Fruit fly (Drosophila melanogaster) whole organism, embryonic: ENCODE data around the gene fend.

ENCODE experiments used
- Adf1 ChIP-seq: fragments of 200-800 bp; sonication (Bioruptor generic); IDR thresholded peaks from 2 replicates; pipeline ENCODE4 v1.3.6; 2022; ENCODE audit warnings: missing biosample characterization, missing genetic modification characterization
- Atf-2 ChIP-seq: fragments of 200-800 bp; sonication (Bioruptor generic); optimal IDR thresholded peaks from 2 replicates; lab custom pipeline; 2016; ENCODE audit warnings: missing biosample characterization, missing genetic modification characterization
- CG10431 ChIP-seq: fragments of 200-800 bp; sonication (Bioruptor generic); optimal IDR thresholded peaks from 3 replicates; lab custom pipeline; 2018; ENCODE audit warnings: missing biosample characterization, mild to moderate bottlenecking, missing genetic modification characterization
- CG11723 ChIP-seq: fragments of 200-800 bp; sonication (Bioruptor generic); optimal IDR thresholded peaks from 2 replicates; lab custom pipeline; 2017; ENCODE audit warnings: missing biosample characterization, mild to moderate bottlenecking, missing genetic modification characterization
- CG12104 ChIP-seq: fragments of 200-800 bp; sonication (Bioruptor generic); optimal IDR thresholded peaks from 3 replicates; lab custom pipeline; 2016; ENCODE audit warnings: missing biosample characterization, missing genetic modification characterization
- CG12942 ChIP-seq: fragments of 200-800 bp; sonication (Bioruptor generic); optimal IDR thresholded peaks from 3 replicates; lab custom pipeline; 2016; ENCODE audit warnings: missing biosample characterization, missing genetic modification characterization
- CG15011 ChIP-seq: fragments of 200-800 bp; sonication (Bioruptor generic); optimal IDR thresholded peaks from 3 replicates; lab custom pipeline; 2018; ENCODE audit warnings: missing biosample characterization, mild to moderate bottlenecking, missing genetic modification characterization
- CG1602 ChIP-seq: fragments of 200-800 bp; sonication (Bioruptor generic); optimal IDR thresholded peaks from 3 replicates; lab custom pipeline; 2016; ENCODE audit warnings: missing biosample characterization, missing genetic modification characterization
- CG17186 ChIP-seq: fragments of 200-800 bp; sonication (Bioruptor generic); optimal IDR thresholded peaks from 3 replicates; lab custom pipeline; 2017; ENCODE audit warnings: missing biosample characterization, missing genetic modification reagents, missing genetic modification characterization
- CG18011 ChIP-seq: fragments of 200-800 bp; sonication (Bioruptor generic); optimal IDR thresholded peaks from 2 replicates; lab custom pipeline; 2017; ENCODE audit warnings: missing biosample characterization, missing genetic modification characterization, mild to moderate bottlenecking, moderate library complexity, missing genotype
- CG18262 ChIP-seq: fragments of 200-800 bp; optimal IDR thresholded peaks from 3 replicates; lab custom pipeline; 2019; ENCODE audit warnings: missing biosample characterization, mild to moderate bottlenecking, missing genetic modification characterization, moderate library complexity
- CG32767 ChIP-seq: fragments of 200-800 bp; sonication (Bioruptor generic); IDR thresholded peaks from 2 replicates; pipeline ENCODE4 v1.3.6; 2022; ENCODE audit warnings: missing biosample characterization, missing genetic modification characterization
- CG34422 ChIP-seq: fragments of 200-800 bp; sonication (Bioruptor generic); IDR thresholded peaks from 3 replicates; pipeline ENCODE4 v1.3.6; 2022; ENCODE audit warnings: missing biosample characterization, missing genetic modification characterization
- CG9797 ChIP-seq: fragments of 200-800 bp; sonication (Bioruptor generic); optimal IDR thresholded peaks from 3 replicates; lab custom pipeline; 2018; ENCODE audit warnings: missing biosample characterization, mild to moderate bottlenecking, missing genetic modification characterization
- Chrac-16 ChIP-seq: fragments of 200-800 bp; sonication (Bioruptor generic); optimal IDR thresholded peaks from 3 replicates; lab custom pipeline; 2016; ENCODE audit warnings: missing biosample characterization, missing genetic modification characterization
- D19A ChIP-seq: fragments of 200-800 bp; optimal IDR thresholded peaks from 3 replicates; lab custom pipeline; 2019; ENCODE audit warnings: missing biosample characterization, mild to moderate bottlenecking, missing genetic modification characterization, moderate library complexity
- Fer3 ChIP-seq: fragments of 200-800 bp; sonication (Bioruptor generic); optimal IDR thresholded peaks from 2 replicates; lab custom pipeline; 2018; ENCODE audit warnings: missing biosample characterization, mild to moderate bottlenecking, missing genetic modification characterization, moderate library complexity
- H2.0 ChIP-seq: fragments of 200-800 bp; sonication (Bioruptor generic); IDR thresholded peaks from 2 replicates; pipeline ENCODE4 v1.3.6; 2022; ENCODE audit warnings: missing biosample characterization, missing genetic modification characterization
- HLH54F ChIP-seq: fragments of 200-800 bp; sonication (Bioruptor generic); optimal IDR thresholded peaks from 3 replicates; lab custom pipeline; 2016; ENCODE audit warnings: missing biosample characterization, missing genetic modification characterization
- Hand ChIP-seq: fragments of 200-800 bp; sonication (Bioruptor generic); optimal IDR thresholded peaks from 2 replicates; lab custom pipeline; 2017; ENCODE audit warnings: mild to moderate bottlenecking, missing biosample characterization, missing genetic modification reagents, missing genetic modification characterization
- Hr51 ChIP-seq, 2 experiments: fragments of 200-800 bp; sonication (Bioruptor generic); optimal IDR thresholded peaks; 2 replicates in 1 of 2; 3 replicates in 1 of 2; lab custom pipeline; 2016 to 2018; ENCODE audit warnings: missing biosample characterization in 2 of 2, missing genetic modification characterization in 2 of 2, mild to moderate bottlenecking in 1 of 2, moderate library complexity in 1 of 2
- Jarid2 ChIP-seq: fragments of 200-800 bp; sonication (Bioruptor generic); optimal IDR thresholded peaks from 3 replicates; lab custom pipeline; 2017; ENCODE audit warnings: mild to moderate bottlenecking, missing biosample characterization, missing genetic modification reagents, missing genetic modification characterization
- Nf-YB ChIP-seq: fragments of 200-800 bp; sonication (Bioruptor generic); optimal IDR thresholded peaks from 3 replicates; lab custom pipeline; 2019; ENCODE audit warnings: missing biosample characterization, mild to moderate bottlenecking, missing genetic modification characterization, moderate library complexity
- Scr ChIP-seq: fragments of 200-800 bp; sonication (Bioruptor generic); IDR thresholded peaks from 2 replicates; pipeline ENCODE4 v1.3.6; 2022; ENCODE audit warnings: missing biosample characterization, missing genetic modification characterization; ENCODE audit not compliant: partially characterized antibody
- Usf ChIP-seq: fragments of 200-800 bp; sonication (Bioruptor generic); optimal IDR thresholded peaks from 2 replicates; lab custom pipeline; 2017; ENCODE audit warnings: missing genotype, missing biosample characterization, missing genetic modification characterization
- ara ChIP-seq: fragments of 200-800 bp; sonication (Bioruptor generic); IDR thresholded peaks from 2 replicates; pipeline ENCODE4 v1.3.6; 2022; ENCODE audit warnings: missing biosample characterization, missing genetic modification characterization
- bbx ChIP-seq: fragments of 200-800 bp; sonication (Bioruptor generic); IDR thresholded peaks from 2 replicates; pipeline ENCODE4 v1.3.6; 2022; ENCODE audit warnings: missing biosample characterization, missing genetic modification characterization; ENCODE audit not compliant: partially characterized antibody
- bsh ChIP-seq, 2 experiments: fragments of 200-800 bp; sonication (Bioruptor generic); optimal IDR thresholded peaks; 2 replicates each; lab custom pipeline; 2017 to 2018; ENCODE audit warnings: mild to moderate bottlenecking in 2 of 2, missing biosample characterization in 2 of 2, missing genetic modification characterization in 2 of 2, moderate library complexity in 1 of 2
- dimm ChIP-seq: fragments of 200-800 bp; sonication (Bioruptor generic); IDR thresholded peaks from 2 replicates; pipeline ENCODE4 v1.3.6; 2022; ENCODE audit warnings: missing biosample characterization, missing genetic modification characterization
- eve ChIP-seq, 2 experiments: fragments of >200 bp; optimal IDR thresholded peaks; 2 replicates each; lab custom pipeline; 2017; ENCODE audit warnings: missing biosample characterization in 2 of 2, missing genetic modification characterization in 2 of 2
- gcm2 ChIP-seq: fragments of 200-800 bp; sonication (Bioruptor generic); optimal IDR thresholded peaks from 2 replicates; lab custom pipeline; 2016; ENCODE audit warnings: missing biosample characterization, missing genetic modification characterization
- gfzf ChIP-seq: fragments of 200-800 bp; sonication (Bioruptor generic); optimal IDR thresholded peaks from 2 replicates; lab custom pipeline; 2016; ENCODE audit warnings: missing biosample characterization, mild to moderate bottlenecking, missing genetic modification characterization, moderate library complexity
- ind ChIP-seq: fragments of 200-800 bp; sonication (Bioruptor generic); optimal IDR thresholded peaks from 3 replicates; lab custom pipeline; 2016; ENCODE audit warnings: missing biosample characterization, missing genetic modification characterization
- insv ChIP-seq, 2 experiments: fragments of 200-800 bp; sonication (Bioruptor generic); optimal IDR thresholded peaks; 3 replicates each; lab custom pipeline; 2016 to 2018; ENCODE audit warnings: missing biosample characterization in 2 of 2, missing genetic modification characterization in 2 of 2
- inv ChIP-seq: fragments of 200-800 bp; sonication (Bioruptor generic); IDR thresholded peaks from 2 replicates; pipeline ENCODE4 v1.3.6; 2022; ENCODE audit warnings: missing biosample characterization, missing genetic modification characterization; ENCODE audit not compliant: partially characterized antibody
- jumu ChIP-seq: fragments of 200-800 bp; sonication (Bioruptor generic); optimal IDR thresholded peaks from 3 replicates; lab custom pipeline; 2016; ENCODE audit warnings: missing biosample characterization, missing genetic modification characterization
- ken ChIP-seq: fragments of 200-800 bp; sonication (Bioruptor generic); IDR thresholded peaks from 3 replicates; pipeline ENCODE4 v1.3.6; 2022; ENCODE audit warnings: missing biosample characterization, missing genetic modification characterization
- lilli ChIP-seq: fragments of 200-800 bp; sonication (Bioruptor generic); optimal IDR thresholded peaks from 3 replicates; lab custom pipeline; 2016; ENCODE audit warnings: missing biosample characterization, missing genetic modification characterization
- maf-S ChIP-seq: fragments of 200-800 bp; sonication (Bioruptor generic); optimal IDR thresholded peaks from 2 replicates; lab custom pipeline; 2016; ENCODE audit warnings: missing biosample characterization, missing genetic modification characterization
- mld ChIP-seq: fragments of 200-800 bp; sonication (Bioruptor generic); IDR thresholded peaks from 3 replicates; pipeline ENCODE4 v1.3.6; 2022; ENCODE audit warnings: missing biosample characterization, missing genetic modification characterization; ENCODE audit not compliant: partially characterized antibody
- nmo ChIP-seq: fragments of 200-800 bp; sonication (Bioruptor generic); optimal IDR thresholded peaks from 2 replicates; lab custom pipeline; 2018; ENCODE audit warnings: missing biosample characterization, mild to moderate bottlenecking, missing genetic modification characterization, moderate library complexity
- pb ChIP-seq: fragments of 200-800 bp; sonication (Bioruptor generic); optimal IDR thresholded peaks from 3 replicates; lab custom pipeline; 2016; ENCODE audit warnings: missing biosample characterization, missing genetic modification characterization
- repo ChIP-seq: fragments of 200-800 bp; sonication (Bioruptor generic); optimal IDR thresholded peaks from 2 replicates; lab custom pipeline; 2016; ENCODE audit warnings: missing biosample characterization, missing genetic modification characterization
- salm ChIP-seq: fragments of 200-800 bp; sonication (Bioruptor generic); optimal IDR thresholded peaks from 2 replicates; lab custom pipeline; 2018; ENCODE audit warnings: missing biosample characterization, mild to moderate bottlenecking, missing genetic modification characterization
- sd ChIP-seq: fragments of 200-800 bp; sonication (Bioruptor generic); optimal IDR thresholded peaks from 3 replicates; lab custom pipeline; 2018; ENCODE audit warnings: missing biosample characterization, mild to moderate bottlenecking, missing genetic modification characterization, moderate library complexity
- sens-2 ChIP-seq: fragments of 200-800 bp; sonication (Bioruptor generic); IDR thresholded peaks from 2 replicates; pipeline ENCODE4 v1.3.6; 2022; ENCODE audit warnings: missing biosample characterization, missing genetic modification characterization
- sisA ChIP-seq: fragments of 200-800 bp; sonication (Bioruptor generic); IDR thresholded peaks from 2 replicates; pipeline ENCODE4 v1.3.6; 2022; ENCODE audit warnings: missing biosample characterization, missing genetic modification characterization
- sna ChIP-seq: fragments of 200-800 bp; sonication (Bioruptor generic); IDR thresholded peaks from 2 replicates; pipeline ENCODE4 v1.3.6; 2022; ENCODE audit warnings: missing biosample characterization, missing genetic modification characterization; ENCODE audit not compliant: partially characterized antibody
- stwl ChIP-seq: fragments of 200-800 bp; sonication (Bioruptor generic); optimal IDR thresholded peaks from 3 replicates; lab custom pipeline; 2018; ENCODE audit warnings: missing biosample characterization, mild to moderate bottlenecking, missing genetic modification characterization, moderate library complexity
- tap ChIP-seq: fragments of 200-800 bp; optimal IDR thresholded peaks from 3 replicates; lab custom pipeline; 2019; ENCODE audit warnings: missing biosample characterization, mild to moderate bottlenecking, missing genetic modification characterization, moderate library complexity
- tup ChIP-seq: fragments of 200-800 bp; sonication (Bioruptor generic); optimal IDR thresholded peaks from 2 replicates; lab custom pipeline; 2016; ENCODE audit warnings: missing biosample characterization, mild to moderate bottlenecking, missing genetic modification characterization, moderate library complexity

fend gene

dm6 chrX:9155134-9155533 lies 20.2 kb upstream of the fend start (continued):
- peak; percentile 59 for TF ChIP-seq CG12104 (GFP tag; lab: Kevin White, UChicago)
- peak; percentile 24 for TF ChIP-seq HLH54F (GFP tag; lab: Kevin White, UChicago)
- no peak for TF ChIP-seq inv (GFP tag; lab: Robert Waterston, UW)
- TF ChIP-seq CG12942 (GFP tag; lab: Kevin White, UChicago), result no peak
- TF ChIP-seq CG32767 (GFP tag; lab: Robert Waterston, UW), result no peak
- TF ChIP-seq sisA (GFP tag; lab: Robert Waterston, UW), result peak; percentile 60
- TF ChIP-seq CG18011 (GFP tag; lab: Kevin White, UChicago), result no peak
- peak; percentile 59 to 76 for TF ChIP-seq bsh (GFP tag; optimal IDR thresholded peaks at IDR 0.05; lab: Kevin White, UChicago)
- no peak for TF ChIP-seq repo (GFP tag; lab: Kevin White, UChicago)
- no peak for TF ChIP-seq ara (GFP tag; lab: Robert Waterston, UW)
- TF ChIP-seq eve (GFP tag; optimal IDR thresholded peaks at IDR 0.05; lab: Kevin White, UChicago), result no peak
- TF ChIP-seq sna (GFP tag; lab: Robert Waterston, UW), result no peak
- peak; percentile 74 for TF ChIP-seq CG18262 (tag; lab: Kevin White, UChicago)
- no peak for TF ChIP-seq pb (GFP tag; lab: Kevin White, UChicago)
- no peak for TF ChIP-seq gfzf (GFP tag; lab: Kevin White, UChicago)
- no peak for TF ChIP-seq Jarid2 (GFP tag; lab: Kevin White, UChicago)
- no peak for TF ChIP-seq salm (tag; lab: Kevin White, UChicago)
- TF ChIP-seq lilli (GFP tag; lab: Kevin White, UChicago), result peak; percentile 53
- TF ChIP-seq insv (GFP tag; optimal IDR thresholded peaks at IDR 0.05; lab: Kevin White, UChicago), result peak in 1 of 2 experiments; percentile 2
- TF ChIP-seq stwl (tag; lab: Kevin White, UChicago), result no peak
- TF ChIP-seq Chrac-16 (GFP tag; lab: Kevin White, UChicago), result peak; percentile 29
- no peak for TF ChIP-seq Nf-YB
- TF ChIP-seq CG1602 (GFP tag; lab: Kevin White, UChicago), result no peak
- no peak for TF ChIP-seq mld (GFP tag; lab: Robert Waterston, UW)
- TF ChIP-seq tap (tag; lab: Kevin White, UChicago), result peak; percentile 65
- TF ChIP-seq Usf (GFP tag; lab: Kevin White, UChicago), result no peak
- TF ChIP-seq gcm2, result no peak
- TF ChIP-seq CG11723 (GFP tag; lab: Kevin White, UChicago), result peak; percentile 12
- no peak for TF ChIP-seq sd (tag; lab: Kevin White, UChicago)
- no peak for TF ChIP-seq maf-S (GFP tag; lab: Kevin White, UChicago)
- no peak for TF ChIP-seq H2.0 (GFP tag; lab: Robert Waterston, UW)
- TF ChIP-seq nmo (GFP tag; lab: Kevin White, UChicago), result peak; percentile 69
- TF ChIP-seq CG10431 (GFP tag; lab: Kevin White, UChicago), result peak; percentile 15
- TF ChIP-seq ken, result 0 out of 3 replicates have a peak, but pooled peaks have one; percentile 8
- TF ChIP-seq Hr51 (GFP tag; optimal IDR thresholded peaks at IDR 0.05; lab: Kevin White, UChicago), result peak in 1 of 2 experiments; percentile 66
- peak; percentile 61 for TF ChIP-seq ind (GFP tag; lab: Kevin White, UChicago)
- TF ChIP-seq D19A, result peak; percentile 68
- TF ChIP-seq bbx (GFP tag; lab: Robert Waterston, UW), result no peak
- peak; percentile 3 for TF ChIP-seq jumu (GFP tag; lab: Kevin White, UChicago)
- no peak for TF ChIP-seq CG17186 (GFP tag; lab: Kevin White, UChicago)
- no peak for TF ChIP-seq Scr (GFP tag; lab: Robert Waterston, UW)
- no peak for TF ChIP-seq CG9797 (GFP tag; lab: Kevin White, UChicago)
- no peak for TF ChIP-seq Atf-2
- no peak for TF ChIP-seq Adf1
- TF ChIP-seq dimm, result no peak
- TF ChIP-seq Fer3 (tag; lab: Kevin White, UChicago), result peak; percentile 57
- peak; percentile 58 for TF ChIP-seq CG15011 (GFP tag; lab: Kevin White, UChicago)
- TF ChIP-seq Hand (GFP tag; lab: Kevin White, UChicago), result peak; percentile 24
- no peak for TF ChIP-seq CG34422 (GFP tag; lab: Robert Waterston, UW)
- TF ChIP-seq sens-2 (GFP tag; lab: Robert Waterston, UW), result no peak
- no peak for TF ChIP-seq tup (GFP tag; lab: Kevin White, UChicago)
